Fruit fly (Drosophila melanogaster): ENCODE measurements around the gene Cyp9f3.

Cyp9f3 gene

dm6 chr3R:12369135-12369792 lies 29.5 kb downstream of the Cyp9f3 start, which contains the start of gene GstD1 (continued):
- TF ChIP-seq ken (GFP tag; IDR thresholded peaks at IDR 0.05) (no peak), CG15011 (GFP tag; optimal IDR thresholded peaks at IDR 0.05) (peak; percentile 4), z (GFP tag; IDR thresholded peaks at IDR 0.05) (no peak), CG2116 (GFP tag; optimal IDR thresholded peaks at IDR 0.05) (no peak), CG30403 (GFP tag; optimal IDR thresholded peaks at IDR 0.05) (peak; percentile 54), cas (GFP tag; IDR thresholded peaks at IDR 0.05) (0 out of 2 replicates have a peak, but pooled peaks have one; percentile 27), Dip3 (GFP tag; optimal IDR thresholded peaks at IDR 0.05) (peak; percentile 58), Hand (GFP tag; optimal IDR thresholded peaks at IDR 0.05) (no peak), CG14441 (GFP tag; IDR thresholded peaks at IDR 0.05) (no peak; the same call in 1 of the 2 replicates), kah (GFP tag; optimal IDR thresholded peaks at IDR 0.05) (no peak), CG2678 (tag; optimal IDR thresholded peaks at IDR 0.05) (peak; percentile 49), CG2202 (tag; optimal IDR thresholded peaks at IDR 0.05) (no peak), CG16813 (GFP tag; IDR thresholded peaks at IDR 0.05; ENCODE audit: partially characterized antibody) (no peak), kay (GFP tag; optimal IDR thresholded peaks at IDR 0.05) (peak; percentile 66), emc (GFP tag; optimal IDR thresholded peaks at IDR 0.05) (peak; percentile 19), Myb (GFP tag; optimal IDR thresholded peaks at IDR 0.05) (peak; percentile 4), ftz-f1 (GFP tag; optimal IDR thresholded peaks at IDR 0.05) (peak; percentile 88), psq (GFP tag; optimal IDR thresholded peaks at IDR 0.05) (no peak), sna (GFP tag; IDR thresholded peaks at IDR 0.05; ENCODE audit: partially characterized antibody) (0 out of 2 replicates have a peak, but pooled peaks have one; percentile 38), CG17186 (GFP tag; optimal IDR thresholded peaks at IDR 0.05) (no peak), CG7745 (tag; optimal IDR thresholded peaks at IDR 0.05) (no peak), Six4 (GFP tag; optimal IDR thresholded peaks at IDR 0.05) (peak; percentile 33), Dip2 (GFP tag; IDR thresholded peaks at IDR 0.05) (no peak), fd102C (GFP tag; optimal IDR thresholded peaks at IDR 0.05) (no peak), CG12071 (GFP tag; optimal IDR thresholded peaks at IDR 0.05) (no peak), amos (GFP tag; IDR thresholded peaks at IDR 0.05; ENCODE audit: partially characterized antibody) (peak; percentile 36; the same call in 1 of the 2 replicates), Meics (GFP tag; optimal IDR thresholded peaks at IDR 0.05) (peak; percentile 73), Lpt (GFP tag; optimal IDR thresholded peaks at IDR 0.05) (no peak), B-H2 (GFP tag; optimal IDR thresholded peaks at IDR 0.05) (peak; percentile 79), CG4707 (GFP tag; optimal IDR thresholded peaks at IDR 0.05) (no peak), CG33213 (GFP tag; optimal IDR thresholded peaks at IDR 0.05) (no peak), dpn (GFP tag; optimal IDR thresholded peaks at IDR 0.05) (no peak), ranshi (GFP tag; IDR thresholded peaks at IDR 0.05) (no peak; the same call in 1 of the 2 replicates), CG14014 (GFP tag; IDR thresholded peaks at IDR 0.05) (peak; percentile 36; the same call in 1 of the 2 replicates), chif (GFP tag; optimal IDR thresholded peaks at IDR 0.05) (peak; percentile 11 to 62), CG9609 (GFP tag; optimal IDR thresholded peaks at IDR 0.05) (no peak), Eip74EF (GFP tag; optimal IDR thresholded peaks at IDR 0.05) (peak in 1 of 2 experiments; percentile 9), CG11456 (GFP tag; IDR thresholded peaks at IDR 0.05) (no peak), tin (GFP tag; optimal IDR thresholded peaks at IDR 0.05) (peak; percentile 20), H15 (GFP tag; IDR thresholded peaks at IDR 0.05) (no peak), CG17612 (GFP tag; IDR thresholded peaks at IDR 0.05) (no peak), CG14860 (GFP tag; IDR thresholded peaks at IDR 0.05; ENCODE audit: partially characterized antibody) (no peak), CG8478 (optimal IDR thresholded peaks at IDR 0.05) (no peak), Ravus (GFP tag; IDR thresholded peaks at IDR 0.05) (no peak), sr (GFP tag; IDR thresholded peaks at IDR 0.05) (no peak; the same call in 1 of the 3 replicates), Ets65A (GFP tag) (no peak), vnd (GFP tag; IDR thresholded peaks at IDR 0.05; ENCODE audit: partially characterized antibody) (no peak), slp2 (GFP tag; optimal IDR thresholded peaks at IDR 0.05) (peak; percentile 39), p53 (GFP tag; optimal IDR thresholded peaks at IDR 0.05) (no peak), CG2199 (GFP tag; IDR thresholded peaks at IDR 0.05) (peak; percentile 90; the same call in 2 of the 3 replicates)

Measured in whole organism, embryonic.